Fruit fly (Drosophila melanogaster) whole organism, embryonic: Measurements from ENCODE around the gene CG7841.
A peak's percentile ranks its signal among the peaks of the same experiment; 100 is the strongest.

ENCODE experiments used
- Atf6 ChIP-seq: fragments of 200-800 bp; sonication (Bioruptor generic); IDR thresholded peaks from 2 replicates; pipeline ENCODE4 v1.3.6; 2022; ENCODE audit warnings: missing biosample characterization, missing genetic modification characterization
- CG14667 ChIP-seq: fragments of 200-800 bp; sonication (Bioruptor generic); IDR thresholded peaks from 2 replicates; pipeline ENCODE4 v1.3.6; 2022; ENCODE audit warnings: missing biosample characterization, missing genetic modification characterization
- CG14965 ChIP-seq: fragments of 200-800 bp; sonication (Bioruptor generic); optimal IDR thresholded peaks from 2 replicates; lab custom pipeline; 2016; ENCODE audit warnings: missing biosample characterization, missing genetic modification characterization, borderline replicate concordance
- CG17359 ChIP-seq: fragments of 200-800 bp; sonication (Bioruptor generic); optimal IDR thresholded peaks from 3 replicates; lab custom pipeline; 2018; ENCODE audit warnings: missing biosample characterization, mild to moderate bottlenecking, missing genetic modification characterization, moderate library complexity
- CG2116 ChIP-seq: fragments of 200-800 bp; sonication (Bioruptor generic); optimal IDR thresholded peaks from 3 replicates; lab custom pipeline; 2018; ENCODE audit warnings: missing biosample characterization, mild to moderate bottlenecking, missing genetic modification characterization
- CG2129 ChIP-seq: fragments of 200-800 bp; sonication (Bioruptor generic); IDR thresholded peaks from 2 replicates; pipeline ENCODE4 v1.3.6; 2022; ENCODE audit warnings: missing biosample characterization, missing genetic modification characterization; ENCODE audit not compliant: partially characterized antibody
- CG2889 ChIP-seq: fragments of 200-800 bp; sonication (Bioruptor generic); IDR thresholded peaks from 3 replicates; pipeline ENCODE4 v1.3.6; 2022; ENCODE audit warnings: missing biosample characterization, missing genetic modification characterization
- CG30020 ChIP-seq: fragments of 200-800 bp; optimal IDR thresholded peaks from 2 replicates; lab custom pipeline; 2019; ENCODE audit warnings: missing biosample characterization, mild to moderate bottlenecking, missing genetic modification characterization, moderate library complexity
- CG34376 ChIP-seq: fragments of 200-800 bp; sonication (Bioruptor generic); optimal IDR thresholded peaks from 2 replicates; lab custom pipeline; 2018; ENCODE audit warnings: missing biosample characterization, mild to moderate bottlenecking, missing genetic modification characterization
- CG5180 ChIP-seq: fragments of 200-800 bp; sonication (Bioruptor generic); optimal IDR thresholded peaks from 3 replicates; lab custom pipeline; 2017; ENCODE audit warnings: missing biosample characterization, missing genetic modification characterization, mild to moderate bottlenecking, moderate library complexity, missing genetic modification reagents
- CG5245 ChIP-seq: fragments of 200-800 bp; sonication (Bioruptor generic); optimal IDR thresholded peaks from 3 replicates; lab custom pipeline; 2016; ENCODE audit warnings: missing biosample characterization, missing genetic modification characterization
- CG6254 ChIP-seq: fragments of 200-800 bp; sonication (Bioruptor generic); optimal IDR thresholded peaks from 3 replicates; lab custom pipeline; 2017; ENCODE audit warnings: mild to moderate bottlenecking, missing biosample characterization, missing genetic modification reagents, missing genetic modification characterization
- CG6813 ChIP-seq: fragments of 200-800 bp; sonication (Bioruptor generic); optimal IDR thresholded peaks from 2 replicates; lab custom pipeline; 2017; ENCODE audit warnings: missing biosample characterization, missing genetic modification characterization, mild to moderate bottlenecking, moderate library complexity, missing genetic modification reagents
- CG7372 ChIP-seq: fragments of 200-800 bp; sonication (Bioruptor generic); IDR thresholded peaks from 2 replicates; pipeline ENCODE4 v1.3.6; 2022; ENCODE audit warnings: missing biosample characterization, missing genetic modification characterization
- CG7987 ChIP-seq: fragments of 200-800 bp; sonication (Bioruptor generic); optimal IDR thresholded peaks from 2 replicates; lab custom pipeline; 2018; ENCODE audit warnings: missing biosample characterization, mild to moderate bottlenecking, missing genetic modification characterization, moderate library complexity
- CG8388 ChIP-seq: fragments of 200-800 bp; sonication (Bioruptor generic); optimal IDR thresholded peaks from 2 replicates; lab custom pipeline; 2019; ENCODE audit warnings: missing biosample characterization, mild to moderate bottlenecking, missing genetic modification characterization, moderate library complexity
- CG8765 ChIP-seq: fragments of 200-800 bp; sonication (Bioruptor generic); IDR thresholded peaks from 2 replicates; pipeline ENCODE4 v1.3.6; 2022; ENCODE audit warnings: missing biosample characterization, missing genetic modification characterization
- CG9932 ChIP-seq: fragments of 200-800 bp; sonication (Bioruptor generic); IDR thresholded peaks from 2 replicates; pipeline ENCODE4 v1.3.6; 2022; ENCODE audit warnings: missing biosample characterization, missing genetic modification characterization
- Dek ChIP-seq: fragments of 200-800 bp; sonication (Bioruptor generic); optimal IDR thresholded peaks from 3 replicates; lab custom pipeline; 2019; ENCODE audit warnings: missing biosample characterization, mild to moderate bottlenecking, missing genetic modification characterization, moderate library complexity
- Dref ChIP-seq: fragments of 200-800 bp; sonication (Bioruptor generic); IDR thresholded peaks from 2 replicates; pipeline ENCODE4 v1.3.6; 2022; ENCODE audit warnings: missing biosample characterization, missing genetic modification characterization
- Drgx ChIP-seq: fragments of 200-800 bp; sonication (Bioruptor generic); IDR thresholded peaks from 2 replicates; pipeline ENCODE4 v1.3.6; 2022; ENCODE audit warnings: missing biosample characterization, missing genetic modification characterization
- Jarid2 ChIP-seq: fragments of 200-800 bp; sonication (Bioruptor generic); optimal IDR thresholded peaks from 3 replicates; lab custom pipeline; 2017; ENCODE audit warnings: mild to moderate bottlenecking, missing biosample characterization, missing genetic modification reagents, missing genetic modification characterization
- Kr ChIP-seq: fragments of 200-800 bp; sonication (Bioruptor generic); optimal IDR thresholded peaks from 2 replicates; lab custom pipeline; 2017; ENCODE audit warnings: missing biosample characterization, mild to moderate bottlenecking, missing genetic modification characterization
- Lpt ChIP-seq: fragments of >200 bp; optimal IDR thresholded peaks from 2 replicates; lab custom pipeline; 2018; ENCODE audit warnings: missing biosample characterization, missing genetic modification characterization
- NFAT ChIP-seq: fragments of 200-800 bp; sonication (Bioruptor generic); IDR thresholded peaks from 2 replicates; pipeline ENCODE4 v1.3.6; 2022; ENCODE audit warnings: missing biosample characterization, missing genetic modification characterization
- NfI ChIP-seq: fragments of 200-800 bp; sonication (Bioruptor generic); optimal IDR thresholded peaks from 3 replicates; lab custom pipeline; 2018; ENCODE audit warnings: missing biosample characterization, mild to moderate bottlenecking, missing genetic modification characterization, moderate library complexity
- Oli ChIP-seq: fragments of 200-800 bp; sonication (Bioruptor generic); optimal IDR thresholded peaks from 2 replicates; lab custom pipeline; 2018; ENCODE audit warnings: missing biosample characterization, mild to moderate bottlenecking, missing genetic modification characterization, moderate library complexity
- Sox100B ChIP-seq: fragments of 200-800 bp; sonication (Bioruptor generic); optimal IDR thresholded peaks from 3 replicates; lab custom pipeline; 2018; ENCODE audit warnings: missing biosample characterization, mild to moderate bottlenecking, missing genetic modification characterization
- Stat92E ChIP-seq, 3 experiments: fragments of >200 bp in 2 of 3; fragments of 200-800 bp in 1 of 3; sonication (Bioruptor generic) in 1 of 3; optimal IDR thresholded peaks; 2 replicates each; lab custom pipeline; 2017 to 2019; ENCODE audit warnings: missing biosample characterization in 3 of 3, missing genetic modification characterization in 3 of 3, mild to moderate bottlenecking in 1 of 3, moderate library complexity in 1 of 3
- ase ChIP-seq: fragments of 200-800 bp; sonication (Bioruptor generic); IDR thresholded peaks from 3 replicates; pipeline ENCODE4 v1.3.6; 2022; ENCODE audit warnings: missing biosample characterization, missing genetic modification characterization
- br ChIP-seq: fragments of >200 bp; optimal IDR thresholded peaks from 2 replicates; lab custom pipeline; 2017
- cato ChIP-seq: fragments of 200-800 bp; sonication (Bioruptor generic); optimal IDR thresholded peaks from 2 replicates; lab custom pipeline; 2016; ENCODE audit warnings: missing biosample characterization, missing genetic modification characterization, borderline replicate concordance
- cg ChIP-seq: fragments of 200-800 bp; sonication (Bioruptor generic); optimal IDR thresholded peaks from 3 replicates; lab custom pipeline; 2019; ENCODE audit warnings: missing biosample characterization, mild to moderate bottlenecking, missing genetic modification characterization, moderate library complexity
- chn ChIP-seq: fragments of 200-800 bp; sonication (Bioruptor generic); optimal IDR thresholded peaks from 2 replicates; lab custom pipeline; 2016; ENCODE audit warnings: missing biosample characterization, missing genetic modification characterization
- danr ChIP-seq: fragments of 200-800 bp; sonication (Bioruptor generic); IDR thresholded peaks from 2 replicates; pipeline ENCODE4 v1.3.6; 2022; ENCODE audit warnings: missing biosample characterization, missing genetic modification characterization
- dimm ChIP-seq: fragments of 200-800 bp; sonication (Bioruptor generic); IDR thresholded peaks from 2 replicates; pipeline ENCODE4 v1.3.6; 2022; ENCODE audit warnings: missing biosample characterization, missing genetic modification characterization
- en ChIP-seq: fragments of 200-800 bp; sonication (Bioruptor generic); optimal IDR thresholded peaks from 2 replicates; lab custom pipeline; 2016; ENCODE audit warnings: missing biosample characterization, missing genetic modification characterization
- esg ChIP-seq: fragments of 200-800 bp; sonication (Bioruptor generic); conservative IDR thresholded peaks from 2 replicates; pipeline ENCODE4 v1.3.6; 2022; ENCODE audit warnings: missing biosample characterization, missing genetic modification characterization
- eyg ChIP-seq: fragments of 200-800 bp; sonication (Bioruptor generic); optimal IDR thresholded peaks from 3 replicates; lab custom pipeline; 2016; ENCODE audit warnings: missing biosample characterization, missing genetic modification characterization
- fd96Cb ChIP-seq: fragments of 200-800 bp; sonication (Bioruptor generic); optimal IDR thresholded peaks from 2 replicates; lab custom pipeline; 2018; ENCODE audit warnings: missing biosample characterization, mild to moderate bottlenecking, missing genetic modification characterization, moderate library complexity
- gcm ChIP-seq: fragments of 200-800 bp; sonication (Bioruptor generic); optimal IDR thresholded peaks from 2 replicates; lab custom pipeline; 2019; ENCODE audit warnings: missing biosample characterization, mild to moderate bottlenecking, missing genetic modification characterization, moderate library complexity
- hb ChIP-seq: fragments of 200-800 bp; sonication (Bioruptor generic); IDR thresholded peaks from 3 replicates; pipeline ENCODE4 v1.3.6; 2022; ENCODE audit warnings: missing biosample characterization, missing genetic modification characterization; ENCODE audit not compliant: partially characterized antibody
- insv ChIP-seq, 2 experiments: fragments of 200-800 bp; sonication (Bioruptor generic); optimal IDR thresholded peaks; 3 replicates each; lab custom pipeline; 2016 to 2018; ENCODE audit warnings: missing biosample characterization in 2 of 2, missing genetic modification characterization in 2 of 2
- mirr ChIP-seq: fragments of 200-800 bp; sonication (Bioruptor generic); optimal IDR thresholded peaks from 3 replicates; lab custom pipeline; 2018; ENCODE audit warnings: missing biosample characterization, mild to moderate bottlenecking, missing genetic modification characterization
- pita ChIP-seq: fragments of 200-800 bp; sonication (Bioruptor generic); optimal IDR thresholded peaks from 2 replicates; lab custom pipeline; 2017; ENCODE audit warnings: missing biosample characterization, mild to moderate bottlenecking, missing genetic modification characterization
- sd ChIP-seq: fragments of 200-800 bp; sonication (Bioruptor generic); optimal IDR thresholded peaks from 3 replicates; lab custom pipeline; 2018; ENCODE audit warnings: missing biosample characterization, mild to moderate bottlenecking, missing genetic modification characterization, moderate library complexity
- seq ChIP-seq: fragments of 200-800 bp; sonication (Bioruptor generic); IDR thresholded peaks from 2 replicates; pipeline ENCODE4 v1.3.6; 2022; ENCODE audit warnings: missing biosample characterization, missing genetic modification characterization
- ttk ChIP-seq: fragments of 200-800 bp; sonication (Bioruptor generic); IDR thresholded peaks from 2 replicates; pipeline ENCODE4 v2.1.2; 2022; ENCODE audit warnings: missing biosample characterization, missing genetic modification characterization
- wek ChIP-seq: fragments of 200-800 bp; sonication (Bioruptor generic); optimal IDR thresholded peaks from 3 replicates; lab custom pipeline; 2018; ENCODE audit warnings: missing biosample characterization, mild to moderate bottlenecking, missing genetic modification characterization, moderate library complexity
- zfh2 ChIP-seq: fragments of 200-800 bp; sonication (Bioruptor generic); optimal IDR thresholded peaks from 2 replicates; lab custom pipeline; 2016; ENCODE audit warnings: missing biosample characterization, missing genetic modification characterization

The CG7841 gene

dm6 chr3L:15508233-15508632 lies at the start of gene CG7841 (continued):
- TF ChIP-seq chn (GFP tag; lab: Kevin White, UChicago) (peak; percentile 97), seq (GFP tag; lab: Robert Waterston, UW) (peak; percentile 97), Kr (GFP tag; lab: Kevin White, UChicago) (peak; percentile 85), insv (GFP tag; optimal IDR thresholded peaks at IDR 0.05; lab: Kevin White, UChicago) (peak; percentile 44 to 83), CG17359 (tag; lab: Kevin White, UChicago) (peak; percentile 98), CG14667 (GFP tag; lab: Robert Waterston, UW) (no peak; the same call in 1 of the 2 replicates), ase (GFP tag; lab: Robert Waterston, UW) (no peak; the same call in 2 of the 3 replicates), CG14965 (GFP tag; lab: Kevin White, UChicago) (peak; percentile 84), sd (tag; lab: Kevin White, UChicago) (peak; percentile 90), esg (peak; percentile 94), CG8765 (GFP tag; lab: Robert Waterston, UW) (no peak), NFAT (no peak; the same call in 1 of the 2 replicates), CG2116 (peak; percentile 87), wek (GFP tag; lab: Kevin White, UChicago) (peak; percentile 95), br (lab: Kevin White, UChicago) (no peak), CG30020 (tag; lab: Kevin White, UChicago) (peak; percentile 89), CG7372 (GFP tag; lab: Robert Waterston, UW) (peak; percentile 95), zfh2 (peak; percentile 95), mirr (GFP tag; lab: Kevin White, UChicago) (peak; percentile 99), CG2889 (peak; percentile 86), Sox100B (GFP tag; lab: Kevin White, UChicago) (peak; percentile 97), NfI (peak; percentile 98), CG7987 (peak; percentile 97), ttk (peak; percentile 94), dimm (GFP tag; lab: Robert Waterston, UW) (no peak), pita (no peak), en (peak; percentile 97), CG5245 (GFP tag; lab: Kevin White, UChicago) (peak; percentile 95), CG9932 (GFP tag; lab: Robert Waterston, UW) (peak; percentile 90), CG2129 (no peak), gcm (peak; percentile 99), fd96Cb (tag; lab: Kevin White, UChicago) (peak; percentile 96), cato (GFP tag; lab: Kevin White, UChicago) (peak; percentile 93), Stat92E (GFP tag; optimal IDR thresholded peaks at IDR 0.05; lab: Kevin White, UChicago) (peak in 1 of 3 experiments; percentile 95), Drgx (GFP tag; lab: Robert Waterston, UW) (peak; percentile 98), danr (GFP tag; lab: Robert Waterston, UW) (peak; percentile 89), cg (peak; percentile 21), Lpt (no peak), Dref (0 out of 2 replicates have a peak, but pooled peaks have one; percentile 31), CG5180 (peak; percentile 93), Dek (tag; lab: Kevin White, UChicago) (peak; percentile 97), Atf6 (GFP tag; lab: Robert Waterston, UW) (peak; percentile 98), Jarid2 (GFP tag; lab: Kevin White, UChicago) (peak; percentile 88), Oli (tag; lab: Kevin White, UChicago) (peak; percentile 96), CG6813 (peak; percentile 99), hb (GFP tag; lab: Robert Waterston, UW) (no peak), CG8388 (GFP tag; lab: Kevin White, UChicago) (peak; percentile 98), eyg (GFP tag; lab: Kevin White, UChicago) (peak; percentile 97), CG34376 (peak; percentile 99), CG6254 (GFP tag; lab: Kevin White, UChicago) (peak; percentile 96)
